Worm (Caenorhabditis elegans) whole organism, L3 larva: ENCODE results near the gene D2096.5.
"Not testable (repeated sequence)": the region's sequence is repeated elsewhere in the genome, so short reads cannot be mapped to it uniquely, and the experiment has no call there.

ENCODE experiments used
- R02D3.7 ChIP-seq: fragments of 150-350 bp; optimal IDR thresholded peaks from 2 replicates; lab custom pipeline; 2014; ENCODE audit warnings: missing biosample characterization, missing genetic modification characterization
- ZK546.5 ChIP-seq: sonication (generic microtip); optimal IDR thresholded peaks from 2 replicates; lab custom pipeline; 2017; ENCODE audit warnings: missing biosample characterization, missing genetic modification characterization
- ama-1 ChIP-seq: fragments of 150-350 bp; optimal IDR thresholded peaks from 2 replicates; lab custom pipeline; 2018
- ceh-16 ChIP-seq: sonication (generic microtip); optimal IDR thresholded peaks from 2 replicates; lab custom pipeline; 2017; ENCODE audit warnings: missing biosample characterization, missing genetic modification characterization
- ceh-28 ChIP-seq: fragments of 150-350 bp; optimal IDR thresholded peaks from 2 replicates; lab custom pipeline; 2014; ENCODE audit warnings: missing biosample characterization, missing genetic modification reagents, missing genetic modification characterization
- ceh-82 ChIP-seq: fragments of 150-350 bp; optimal IDR thresholded peaks from 2 replicates; lab custom pipeline; 2014; ENCODE audit warnings: missing biosample characterization, missing genetic modification characterization
- ceh-9 ChIP-seq: sonication (generic microtip); optimal IDR thresholded peaks from 2 replicates; lab custom pipeline; 2018; ENCODE audit warnings: missing biosample characterization, missing genetic modification characterization
- egl-27 ChIP-seq: sonication (generic microtip); optimal IDR thresholded peaks from 4 replicates; lab custom pipeline; 2017; ENCODE audit warnings: missing biosample characterization, missing genetic modification reagents, missing genetic modification characterization
- egl-5 ChIP-seq: fragments of 150-350 bp; optimal IDR thresholded peaks from 2 replicates; lab custom pipeline; 2017; ENCODE audit warnings: missing biosample characterization, missing genetic modification reagents, missing genetic modification characterization, inconsistent platforms
- elt-1 ChIP-seq: fragments of 150-350 bp; optimal IDR thresholded peaks from 2 replicates; lab custom pipeline; 2014; ENCODE audit warnings: missing biosample characterization, missing genetic modification characterization
- elt-2 ChIP-seq: sonication (generic microtip); optimal IDR thresholded peaks from 2 replicates; lab custom pipeline; 2016; ENCODE audit warnings: missing genetic modification reagents, mild to moderate bottlenecking, missing genetic modification characterization, missing compliant biosample characterization
- elt-3 ChIP-seq, 3 experiments: fragments of 150-350 bp in 1 of 3; sonication (generic microtip) in 2 of 3; optimal IDR thresholded peaks; 2 replicates in 2 of 3; 4 replicates in 1 of 3; lab custom pipeline; 2014 to 2017; ENCODE audit warnings: missing biosample characterization in 3 of 3, missing genetic modification characterization in 3 of 3
- eor-1 ChIP-seq, 2 experiments: fragments of 150-350 bp; optimal IDR thresholded peaks; 2 replicates each; lab custom pipeline; 2014 to 2018; ENCODE audit warnings: missing biosample characterization in 2 of 2, missing genetic modification characterization in 2 of 2
- fkh-10 ChIP-seq: sonication (generic microtip); optimal IDR thresholded peaks from 2 replicates; lab custom pipeline; 2017; ENCODE audit warnings: missing biosample characterization, missing genetic modification reagents, missing genetic modification characterization
- hmg-11 ChIP-seq: sonication (generic microtip); optimal IDR thresholded peaks from 2 replicates; lab custom pipeline; 2016; ENCODE audit warnings: missing genetic modification characterization, missing compliant biosample characterization
- jun-1 ChIP-seq: fragments of 150-350 bp; optimal IDR thresholded peaks from 2 replicates; lab custom pipeline; 2014; ENCODE audit warnings: missing biosample characterization, missing genetic modification reagents, missing genetic modification characterization
- lin-15B ChIP-seq: fragments of 150-350 bp; optimal IDR thresholded peaks from 2 replicates; lab custom pipeline; 2014; ENCODE audit warnings: missing biosample characterization, missing genetic modification characterization
- lin-39 ChIP-seq: fragments of 150-350 bp; optimal IDR thresholded peaks from 2 replicates; lab custom pipeline; 2018; ENCODE audit warnings: missing biosample characterization, missing genetic modification reagents, missing genetic modification characterization
- mdl-1 ChIP-seq: fragments of 150-350 bp; optimal IDR thresholded peaks from 2 replicates; lab custom pipeline; 2014; ENCODE audit warnings: missing biosample characterization, missing genetic modification characterization
- mml-1 ChIP-seq: fragments of 150-350 bp; sonication (generic microtip); optimal IDR thresholded peaks from 3 replicates; lab custom pipeline; 2014; ENCODE audit warnings: missing biosample characterization, missing genetic modification characterization
- nfya-1 ChIP-seq: sonication (generic microtip); optimal IDR thresholded peaks from 2 replicates; lab custom pipeline; 2017; ENCODE audit warnings: missing genetic modification characterization, mild to moderate bottlenecking, missing compliant biosample characterization, antibody characterized with exemption, moderate library complexity; ENCODE audit not compliant: insufficient read depth
- nhr-11 ChIP-seq: fragments of 150-350 bp; optimal IDR thresholded peaks from 2 replicates; lab custom pipeline; 2014; ENCODE audit warnings: missing biosample characterization, missing genetic modification characterization
- nhr-12 ChIP-seq: fragments of 150-350 bp; optimal IDR thresholded peaks from 2 replicates; lab custom pipeline; 2014; ENCODE audit warnings: missing biosample characterization, missing genetic modification characterization
- nhr-23 ChIP-seq: fragments of 150-350 bp; optimal IDR thresholded peaks from 2 replicates; lab custom pipeline; 2014; ENCODE audit warnings: missing biosample characterization, missing genetic modification reagents, missing genetic modification characterization
- nhr-25 ChIP-seq: sonication (generic microtip); optimal IDR thresholded peaks from 2 replicates; lab custom pipeline; 2017; ENCODE audit warnings: missing biosample characterization, missing genetic modification characterization
- nhr-28 ChIP-seq: fragments of 150-350 bp; optimal IDR thresholded peaks from 2 replicates; lab custom pipeline; 2014; ENCODE audit warnings: missing biosample characterization, missing genetic modification characterization
- nhr-43 ChIP-seq: sonication (generic microtip); optimal IDR thresholded peaks from 2 replicates; lab custom pipeline; 2016; ENCODE audit warnings: mild to moderate bottlenecking, missing genetic modification characterization, missing compliant biosample characterization; ENCODE audit not compliant: poor library complexity, severe bottlenecking
- nhr-76 ChIP-seq: fragments of 150-350 bp; sonication (generic microtip); optimal IDR thresholded peaks from 5 replicates; lab custom pipeline; 2014; ENCODE audit warnings: missing biosample characterization, missing genetic modification characterization
- pha-4 ChIP-seq: fragments of 150-350 bp; optimal IDR thresholded peaks from 2 replicates; lab custom pipeline; 2014; ENCODE audit warnings: missing biosample characterization, missing genetic modification reagents, missing genetic modification characterization
- pqm-1 ChIP-seq: fragments of 150-350 bp; optimal IDR thresholded peaks from 2 replicates; lab custom pipeline; 2017; ENCODE audit warnings: missing biosample characterization, missing genetic modification characterization, inconsistent platforms
- sea-2 ChIP-seq: fragments of 150-350 bp; sonication (generic microtip); optimal IDR thresholded peaks from 4 replicates; lab custom pipeline; 2014; ENCODE audit warnings: missing biosample characterization, missing genetic modification reagents, missing genetic modification characterization
- tbx-2 ChIP-seq: sonication (generic microtip); optimal IDR thresholded peaks from 2 replicates; lab custom pipeline; 2016; ENCODE audit warnings: mild to moderate bottlenecking, missing genetic modification characterization, missing compliant biosample characterization
- unc-39 ChIP-seq: sonication (generic microtip); optimal IDR thresholded peaks from 4 replicates; lab custom pipeline; 2017; ENCODE audit warnings: missing biosample characterization, missing genetic modification characterization
- ztf-11 ChIP-seq: fragments of 150-350 bp; optimal IDR thresholded peaks from 2 replicates; lab custom pipeline; 2014; ENCODE audit warnings: missing biosample characterization, missing genetic modification characterization

D2096.5 gene

ce11 chrIV:8389139-8389538 is 29.6 kb upstream of the D2096.5 start, which contains the start of gene D2096.10:
D2096.10 (minus strand) TSS chrIV:8389239.
- TF ChIP-seq mdl-1; egl-5 (tag; lab: Kevin White, UChicago); ceh-16 (tag; lab: Kevin White, UChicago): not testable (repeated sequence)

- no peak for TF ChIP-seq sea-2 (GFP tag; lab: Kevin White, UChicago)
- TF ChIP-seq elt-3 (tag; optimal IDR thresholded peaks at IDR 0.05; lab: Kevin White, UChicago) = no peak
- no peak for TF ChIP-seq ceh-82 (tag; lab: Kevin White, UChicago)
- no peak for TF ChIP-seq nhr-23 (tag; lab: Kevin White, UChicago)
- TF ChIP-seq egl-27 = no peak
Measured at ce11 chrIV:8385662-8386061, 26.1 kb upstream of the D2096.5 start.

- TF ChIP-seq lin-39 (tag; lab: Kevin White, UChicago) = no peak
- TF ChIP-seq egl-5 (tag; lab: Kevin White, UChicago) = no peak
- no peak for TF ChIP-seq pha-4 (tag; lab: Kevin White, UChicago)
- no peak for TF ChIP-seq tbx-2 (tag; lab: Kevin White, UChicago)
- no peak for TF ChIP-seq fkh-10
- no peak for TF ChIP-seq nfya-1 (tag; lab: Kevin White, UChicago)
- no peak for TF ChIP-seq unc-39 (tag; lab: Kevin White, UChicago)
- TF ChIP-seq ztf-11 (tag; lab: Kevin White, UChicago) = no peak
- TF ChIP-seq R02D3.7 (tag; lab: Kevin White, UChicago) = no peak
Measured at ce11 chrIV:8384737-8385136, 25.2 kb upstream of the D2096.5 start.

- TF ChIP-seq egl-27 (no peak), nhr-11 (tag; lab: Kevin White, UChicago) (no peak), ceh-82 (tag; lab: Kevin White, UChicago) (no peak), mml-1 (tag; lab: Kevin White, UChicago) (no peak), nhr-25 (no peak), ama-1 (lab: Kevin White, UChicago) (no peak), ceh-16 (tag; lab: Kevin White, UChicago) (no peak), egl-5 (tag; lab: Kevin White, UChicago) (no peak), nhr-43 (no peak), ZK546.5 (no peak), lin-15B (tag; lab: Kevin White, UChicago) (no peak), ceh-9 (tag; lab: Kevin White, UChicago) (no peak), ceh-28 (tag; lab: Kevin White, UChicago) (no peak), hmg-11 (tag; lab: Kevin White, UChicago) (no peak), elt-1 (tag; lab: Kevin White, UChicago) (no peak), nhr-28 (tag; lab: Kevin White, UChicago) (no peak), elt-3 (tag; optimal IDR thresholded peaks at IDR 0.05; lab: Kevin White, UChicago) (no peak)
Measured at ce11 chrIV:8382695-8383094, 23.1 kb upstream of the D2096.5 start, which contains the start of gene D2096.9. D2096.9 (minus strand) TSS chrIV:8382795.

ce11 chrIV:8380266-8380850 is 20.8 kb upstream of the D2096.5 start:
- peak; percentile 97 for TF ChIP-seq elt-2 (tag; lab: Kevin White, UChicago)
- TF ChIP-seq ceh-9 (tag; lab: Kevin White, UChicago) = no peak
- peak; percentile 59 for TF ChIP-seq pha-4 (tag; lab: Kevin White, UChicago)
- peak; percentile 89 for TF ChIP-seq pqm-1 (tag; lab: Kevin White, UChicago)
- peak; percentile 32 for TF ChIP-seq jun-1 (tag; lab: Kevin White, UChicago)

ce11 chrIV:8379683-8380082 is 20.1 kb upstream of the D2096.5 start, which contains the start of gene praf-3:
praf-3 (plus strand) TSS chrIV:8379983.
- no peak for TF ChIP-seq nhr-76 (tag; lab: Kevin White, UChicago)
- TF ChIP-seq jun-1 (tag; lab: Kevin White, UChicago) = no peak
- no peak for TF ChIP-seq nhr-12
- TF ChIP-seq egl-27 = no peak
- no peak for TF ChIP-seq eor-1 (tag; optimal IDR thresholded peaks at IDR 0.05; lab: Kevin White, UChicago)
- no peak for TF ChIP-seq nhr-23 (tag; lab: Kevin White, UChicago)
